Worm (Caenorhabditis elegans) whole organism, midembryonic: ENCODE data around the gene F08C6.18.

Source experiments
- cog-1 ChIP-seq: sonication (generic microtip); optimal IDR thresholded peaks from 2 replicates; lab custom pipeline; 2016; ENCODE audit warnings: missing genetic modification characterization, missing compliant biosample characterization
- flt-1 ChIP-seq: fragments of 200-800 bp; sonication (Bioruptor generic); IDR thresholded peaks from 2 replicates; pipeline ENCODE4 v1.3.6; 2022; ENCODE audit warnings: missing genetic modification characterization, missing compliant biosample characterization
- klf-2 ChIP-seq: fragments of 200-800 bp; sonication (Bioruptor generic); conservative IDR thresholded peaks from 2 replicates; pipeline ENCODE4 v1.3.6; 2022; ENCODE audit warnings: missing genetic modification reagents, missing genetic modification characterization, missing compliant biosample characterization
- med-1 ChIP-seq: sonication (generic microtip); optimal IDR thresholded peaks from 2 replicates; lab custom pipeline; 2017; ENCODE audit warnings: missing genetic modification characterization, mild to moderate bottlenecking, missing compliant biosample characterization, antibody characterized with exemption, missing genetic modification reagents; ENCODE audit not compliant: insufficient read depth
- ref-1 ChIP-seq: fragments of 200-800 bp; sonication (Bioruptor generic); conservative IDR thresholded peaks from 2 replicates; pipeline ENCODE4 v1.3.6; 2022; ENCODE audit warnings: missing genetic modification reagents, missing genetic modification characterization, missing compliant biosample characterization
- ztf-23 ChIP-seq: fragments of 200-800 bp; sonication (Bioruptor generic); IDR thresholded peaks from 2 replicates; pipeline ENCODE4 v1.3.6; 2022; ENCODE audit warnings: missing genetic modification reagents, missing genetic modification characterization, missing compliant biosample characterization
- ztf-29 ChIP-seq: fragments of 200-800 bp; sonication (Bioruptor generic); IDR thresholded peaks from 2 replicates; pipeline ENCODE4 v1.3.6; 2022; ENCODE audit warnings: missing genetic modification reagents, missing genetic modification characterization, missing compliant biosample characterization

DNA sequence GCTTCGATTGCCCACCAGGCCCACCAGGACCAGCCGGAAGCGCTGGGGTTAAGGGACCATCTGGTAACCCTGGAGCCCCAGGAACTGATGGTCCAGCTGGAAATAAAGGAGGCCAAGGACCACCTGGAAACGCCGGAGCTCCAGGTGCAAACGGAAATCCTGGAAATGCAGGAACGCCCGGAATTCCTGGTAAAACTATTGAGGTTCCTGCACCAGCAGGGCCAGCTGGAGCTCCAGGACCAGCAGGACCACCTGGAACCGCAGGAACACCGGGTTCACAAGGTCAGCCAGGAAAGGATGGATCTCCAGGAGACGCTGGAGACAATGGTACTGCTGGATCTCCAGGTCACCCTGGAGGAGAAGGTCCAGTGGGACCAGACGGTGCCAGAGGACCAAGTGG lies 25.7 kb downstream of the F08C6.18 start:
- TF ChIP-seq flt-1 (no peak), med-1 (no peak), ztf-29 (GFP tag; lab: Robert Waterston, UW) (no peak), cog-1 (no peak), ztf-23 (GFP tag; lab: Robert Waterston, UW) (no peak), ref-1 (GFP tag; lab: Robert Waterston, UW) (no peak), klf-2 (no peak)
